Fruit fly (Drosophila melanogaster) whole organism: ENCODE measurements around the gene Polr2G.

Experiments
- Dll ChIP-seq: fragments of >200 bp; optimal IDR thresholded peaks from 2 replicates; lab custom pipeline; 2017
- EcR ChIP-seq, 2 experiments: fragments of >200 bp; optimal IDR thresholded peaks; 2 replicates each; lab custom pipeline; 2017; ENCODE audit warnings: missing biosample characterization in 2 of 2, missing genetic modification characterization in 2 of 2, missing genetic modification reagents in 2 of 2
- psq ChIP-seq: fragments of >200 bp; optimal IDR thresholded peaks from 2 replicates; lab custom pipeline; 2017
- usp ChIP-seq: fragments of >200 bp; optimal IDR thresholded peaks from 2 replicates; lab custom pipeline; 2017; ENCODE audit warnings: missing biosample characterization, missing genetic modification characterization, mixed read lengths

- no peak for TF ChIP-seq usp
- no peak for TF ChIP-seq Dll (lab: Kevin White, UChicago)
- no peak for TF ChIP-seq EcR (GFP tag; optimal IDR thresholded peaks at IDR 0.05; lab: Kevin White, UChicago)
- TF ChIP-seq psq (lab: Kevin White, UChicago), result no peak
Observed at dm6 chr3R:15265406-15266040, 42.5 kb upstream of the Polr2G start, which contains the start of gene ATPsynO.
